Fruit fly (Drosophila melanogaster): ENCODE measurements around the gene Bin1.

- TF ChIP-seq CG9139 (GFP tag; optimal IDR thresholded peaks at IDR 0.05) (no peak), Blimp-1 (GFP tag; optimal IDR thresholded peaks at IDR 0.05) (no peak), fd59A (GFP tag; optimal IDR thresholded peaks at IDR 0.05) (no peak), dac (GFP tag; optimal IDR thresholded peaks at IDR 0.05) (no peak), Met (GFP tag; optimal IDR thresholded peaks at IDR 0.05) (no peak), CG6854 (GFP tag; optimal IDR thresholded peaks at IDR 0.05) (no peak), CG7368 (GFP tag; optimal IDR thresholded peaks at IDR 0.05) (no peak), CG11762 (GFP tag; optimal IDR thresholded peaks at IDR 0.05; ENCODE audit: insufficient read depth) (no peak), ss (GFP tag; optimal IDR thresholded peaks at IDR 0.05) (no peak), Eip78C (GFP tag) (no peak)
These were observed 1.4 kb upstream of the Bin1 start for dm6 chr3R:16190782-16191181.

All from whole organism, prepupa.